Fruit fly (Drosophila melanogaster) whole organism, wandering third instar larva: ENCODE data around the gene Pldn.

Experiments
- Abd-B ChIP-seq: fragments of >200 bp; optimal IDR thresholded peaks from 2 replicates; lab custom pipeline; 2017; ENCODE audit warnings: missing biosample characterization, missing genetic modification characterization
- CG32264 ChIP-seq: fragments of 200-800 bp; sonication (Bioruptor generic); optimal IDR thresholded peaks from 2 replicates; lab custom pipeline; 2016; ENCODE audit warnings: missing biosample characterization, missing genetic modification characterization
- CG9705 ChIP-seq: fragments of 200-800 bp; sonication (Bioruptor generic); optimal IDR thresholded peaks from 2 replicates; lab custom pipeline; 2018; ENCODE audit warnings: missing biosample characterization, mild to moderate bottlenecking, missing genetic modification characterization
- CrebA ChIP-seq: fragments of 200-800 bp; sonication (Bioruptor generic); optimal IDR thresholded peaks from 2 replicates; lab custom pipeline; 2016; ENCODE audit warnings: missing biosample characterization, mild to moderate bottlenecking, missing genetic modification characterization, borderline replicate concordance
- Dfd ChIP-seq: fragments of >200 bp; optimal IDR thresholded peaks from 2 replicates; lab custom pipeline; 2017; ENCODE audit warnings: missing biosample characterization, missing genetic modification characterization
- Dif ChIP-seq: fragments of 200-275, 200-300 bp; sonication (Bioruptor generic); optimal IDR thresholded peaks from 2 replicates; lab custom pipeline; 2018; ENCODE audit warnings: missing biosample characterization, missing genetic modification characterization; ENCODE audit not compliant: partially characterized antibody
- GATAd ChIP-seq: sonication (Bioruptor generic); optimal IDR thresholded peaks from 2 replicates; lab custom pipeline; 2016; ENCODE audit warnings: missing biosample characterization, missing genetic modification characterization
- HLH106 ChIP-seq: fragments of 200-800 bp; optimal IDR thresholded peaks from 3 replicates; lab custom pipeline; 2019; ENCODE audit warnings: missing biosample characterization, mild to moderate bottlenecking, missing genetic modification characterization, moderate library complexity
- Hnf4 ChIP-seq: fragments of 200-800 bp; sonication (Bioruptor generic); optimal IDR thresholded peaks from 2 replicates; lab custom pipeline; 2016; ENCODE audit warnings: missing biosample characterization, mild to moderate bottlenecking, missing genetic modification characterization
- Hr78 ChIP-seq: fragments of >200 bp; optimal IDR thresholded peaks from 2 replicates; lab custom pipeline; 2017; ENCODE audit warnings: missing biosample characterization, missing genetic modification characterization
- Hr83 ChIP-seq: fragments of 200-300 bp; sonication (Bioruptor generic); optimal IDR thresholded peaks from 2 replicates; lab custom pipeline; 2016; ENCODE audit warnings: missing biosample characterization, mild to moderate bottlenecking, missing genetic modification characterization, moderate library complexity; ENCODE audit not compliant: poor library complexity, severe bottlenecking
- Jra ChIP-seq: sonication (Bioruptor generic); optimal IDR thresholded peaks from 2 replicates; lab custom pipeline; 2016; ENCODE audit warnings: missing biosample characterization, missing genetic modification characterization
- Myc ChIP-seq: fragments of >200 bp; optimal IDR thresholded peaks from 2 replicates; lab custom pipeline; 2017
- N ChIP-seq: fragments of >200 bp; optimal IDR thresholded peaks from 2 replicates; lab custom pipeline; 2018; ENCODE audit warnings: missing biosample characterization, missing external identifiers, missing genetic modification characterization
- OdsH ChIP-seq: fragments of 200-800 bp; sonication (Bioruptor generic); optimal IDR thresholded peaks from 2 replicates; lab custom pipeline; 2016; ENCODE audit warnings: missing biosample characterization, mild to moderate bottlenecking, missing genetic modification characterization
- Rel ChIP-seq, 2 experiments: fragments of 200-800 bp; sonication (Bioruptor generic) in 1 of 2; optimal IDR thresholded peaks; 2 replicates in 1 of 2; 3 replicates in 1 of 2; lab custom pipeline; 2016 to 2019; ENCODE audit warnings: mild to moderate bottlenecking in 2 of 2, missing biosample characterization in 2 of 2, missing genetic modification characterization in 2 of 2, moderate library complexity in 1 of 2
- Sp1 ChIP-seq: fragments of 200-800 bp; sonication (Bioruptor generic); optimal IDR thresholded peaks from 3 replicates; lab custom pipeline; 2019; ENCODE audit warnings: missing biosample characterization, mild to moderate bottlenecking, missing genetic modification characterization, moderate library complexity
- Vsx2 ChIP-seq: fragments of 200-300, 225-300 bp; sonication (Bioruptor generic); optimal IDR thresholded peaks from 2 replicates; lab custom pipeline; 2018; ENCODE audit warnings: missing biosample characterization, missing genetic modification characterization; ENCODE audit not compliant: partially characterized antibody
- br ChIP-seq: fragments of 200-800 bp; sonication (Bioruptor generic); optimal IDR thresholded peaks from 2 replicates; lab custom pipeline; 2016; ENCODE audit warnings: missing biosample characterization, missing genetic modification characterization
- brk ChIP-seq: fragments of 200-800 bp; sonication (Bioruptor generic); optimal IDR thresholded peaks from 2 replicates; lab custom pipeline; 2016; ENCODE audit warnings: missing biosample characterization, mild to moderate bottlenecking, missing genetic modification characterization
- dl ChIP-seq, 2 experiments: fragments of 175-275, 200-275 bp in 1 of 2; fragments of 200-275 bp in 1 of 2; sonication (Bioruptor generic); optimal IDR thresholded peaks; lab custom pipeline; 2018; ENCODE audit warnings: mild to moderate bottlenecking in 2 of 2, missing biosample characterization in 2 of 2, missing genetic modification characterization in 2 of 2, moderate library complexity in 2 of 2; ENCODE audit not compliant: partially characterized antibody in 2 of 2, insufficient read depth in 1 of 2
- dmrt93B ChIP-seq: fragments of 200-800 bp; sonication (Bioruptor generic); optimal IDR thresholded peaks from 2 replicates; lab custom pipeline; 2018; ENCODE audit warnings: missing biosample characterization, mild to moderate bottlenecking, missing genetic modification characterization
- dsf ChIP-seq: sonication (Bioruptor generic); optimal IDR thresholded peaks from 2 replicates; lab custom pipeline; 2016; ENCODE audit warnings: missing biosample characterization, missing genetic modification characterization, borderline replicate concordance
- ey ChIP-seq: fragments of 200-800 bp; sonication (Bioruptor generic); optimal IDR thresholded peaks from 2 replicates; lab custom pipeline; 2016; ENCODE audit warnings: missing biosample characterization, missing genetic modification characterization
- foxo ChIP-seq, 2 experiments: fragments of 200-800 bp; sonication (Bioruptor generic); optimal IDR thresholded peaks; 2 replicates in 1 of 2; 3 replicates in 1 of 2; lab custom pipeline; 2016 to 2017; ENCODE audit warnings: missing biosample characterization in 2 of 2, missing genetic modification characterization in 2 of 2
- fru ChIP-seq: fragments of 200-800 bp; sonication (Bioruptor generic); optimal IDR thresholded peaks from 3 replicates; lab custom pipeline; 2016; ENCODE audit warnings: missing biosample characterization, mild to moderate bottlenecking, missing genetic modification characterization
- h ChIP-seq: fragments of 200-800 bp; sonication (Bioruptor generic); optimal IDR thresholded peaks from 3 replicates; lab custom pipeline; 2016; ENCODE audit warnings: missing biosample characterization, mild to moderate bottlenecking, missing genetic modification characterization
- pan ChIP-seq: fragments of >200 bp; optimal IDR thresholded peaks from 2 replicates; lab custom pipeline; 2017
- psq ChIP-seq: fragments of 200-800 bp; sonication (Bioruptor generic); optimal IDR thresholded peaks from 3 replicates; lab custom pipeline; 2017; ENCODE audit warnings: missing biosample characterization, mild to moderate bottlenecking, missing genetic modification characterization, moderate library complexity
- rgr ChIP-seq: fragments of 200-800 bp; sonication (Bioruptor generic); optimal IDR thresholded peaks from 3 replicates; lab custom pipeline; 2016; ENCODE audit warnings: missing biosample characterization, mild to moderate bottlenecking, missing genetic modification characterization
- sage ChIP-seq: fragments of 200-800 bp; sonication (Bioruptor generic); optimal IDR thresholded peaks from 2 replicates; lab custom pipeline; 2016; ENCODE audit warnings: missing biosample characterization, mild to moderate bottlenecking, missing genetic modification characterization
- sv ChIP-seq: fragments of 200-800 bp; sonication (Bioruptor generic); optimal IDR thresholded peaks from 3 replicates; lab custom pipeline; 2016; ENCODE audit warnings: missing biosample characterization, missing genetic modification characterization
- woc ChIP-seq: sonication (Bioruptor generic); optimal IDR thresholded peaks from 2 replicates; lab custom pipeline; 2016; ENCODE audit warnings: missing biosample characterization, mild to moderate bottlenecking, missing genetic modification characterization

Gene Pldn

DNA sequence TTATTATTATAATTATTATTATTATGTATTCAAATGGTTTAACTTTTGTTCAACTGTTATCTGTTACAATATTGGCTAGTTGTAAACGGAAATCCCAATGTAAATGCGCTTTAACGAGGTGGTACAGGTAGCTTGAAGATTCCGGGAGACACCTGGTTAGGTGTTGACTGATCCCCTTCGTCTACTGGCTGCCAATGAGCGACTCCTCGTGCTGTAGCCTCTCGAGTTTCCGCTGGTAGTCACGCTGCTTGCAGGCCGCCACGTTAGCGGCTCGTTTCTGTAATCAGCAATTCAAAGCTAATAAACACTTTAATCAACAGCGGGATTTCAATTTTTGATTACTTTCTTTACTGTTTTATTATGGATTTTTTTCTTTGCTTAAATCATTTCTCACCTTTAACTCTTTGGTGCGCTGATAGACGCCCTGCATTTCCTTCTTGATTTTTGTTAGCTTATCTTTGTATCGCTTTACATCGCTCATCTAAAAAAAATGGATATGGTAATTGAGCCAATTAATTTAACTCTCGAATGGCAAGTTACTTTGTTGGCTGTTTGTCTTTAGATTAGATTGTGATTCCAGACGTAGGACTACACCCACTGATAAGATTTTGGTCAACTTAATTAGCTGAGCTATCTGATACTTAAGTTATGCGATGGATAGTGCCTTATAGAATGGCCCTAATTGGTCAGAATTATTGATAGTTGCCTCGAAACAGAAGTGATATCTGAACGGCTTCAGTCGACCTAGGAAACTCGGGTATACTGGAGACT, 1.2 kb downstream of the Pldn start:
- TF ChIP-seq Rel (GFP tag; optimal IDR thresholded peaks at IDR 0.05; lab: Kevin White, UChicago), result no peak
- peak; percentile 6 for TF ChIP-seq Rel (tag; optimal IDR thresholded peaks at IDR 0.05; lab: Kevin White, UChicago)
- TF ChIP-seq Hnf4, result no peak
- TF ChIP-seq brk (GFP tag; lab: Kevin White, UChicago), result no peak
- peak; percentile 81 for TF ChIP-seq Vsx2 (GFP tag; lab: Kevin White, UChicago)
- no peak for TF ChIP-seq dsf (GFP tag; lab: Kevin White, UChicago)
- peak; percentile 31 for TF ChIP-seq Sp1 (GFP tag; lab: Kevin White, UChicago)
- TF ChIP-seq, all 38 proteins: peak for 3

- TF ChIP-seq Dfd (GFP tag; lab: Kevin White, UChicago) (no peak), Jra (no peak), Abd-B (GFP tag; lab: Kevin White, UChicago) (no peak), dsf (GFP tag; lab: Kevin White, UChicago) (no peak), foxo (GFP tag; optimal IDR thresholded peaks at IDR 0.05; lab: Kevin White, UChicago) (no peak), Rel (GFP tag; optimal IDR thresholded peaks at IDR 0.05; lab: Kevin White, UChicago) (no peak), Rel (tag; optimal IDR thresholded peaks at IDR 0.05; lab: Kevin White, UChicago) (no peak), Sp1 (GFP tag; lab: Kevin White, UChicago) (no peak), Hr78 (GFP tag; lab: Kevin White, UChicago) (no peak), CrebA (no peak), N (no peak)
Measured at dm6 chr3L:11685876-11686275, 5.3 kb downstream of the Pldn start.

DNA sequence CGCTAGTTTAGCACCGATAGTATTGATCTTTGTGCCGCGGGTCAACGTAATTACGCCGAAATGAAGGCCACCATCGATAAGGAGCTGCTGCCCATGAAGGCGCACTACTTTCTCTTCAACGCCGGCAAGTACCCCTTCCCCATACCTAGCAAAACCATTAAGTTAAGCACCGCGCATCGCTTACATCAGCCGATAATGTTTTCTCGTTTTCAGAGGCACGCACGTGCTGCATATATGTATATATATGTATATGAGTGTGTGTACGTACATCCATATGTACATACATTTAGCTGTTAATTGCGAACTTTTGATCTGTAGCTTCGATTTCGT, 6.7 kb downstream of the Pldn start:
- TF ChIP-seq dl (GFP tag; optimal IDR thresholded peaks at IDR 0.05; lab: Kevin White, UChicago; ENCODE audit: insufficient read depth in 1 of 2, partially characterized antibody in 2 of 2) (no peak), dmrt93B (no peak), OdsH (GFP tag; lab: Kevin White, UChicago) (no peak)
- TF ChIP-seq, all 38 proteins: peak for 0

DNA sequence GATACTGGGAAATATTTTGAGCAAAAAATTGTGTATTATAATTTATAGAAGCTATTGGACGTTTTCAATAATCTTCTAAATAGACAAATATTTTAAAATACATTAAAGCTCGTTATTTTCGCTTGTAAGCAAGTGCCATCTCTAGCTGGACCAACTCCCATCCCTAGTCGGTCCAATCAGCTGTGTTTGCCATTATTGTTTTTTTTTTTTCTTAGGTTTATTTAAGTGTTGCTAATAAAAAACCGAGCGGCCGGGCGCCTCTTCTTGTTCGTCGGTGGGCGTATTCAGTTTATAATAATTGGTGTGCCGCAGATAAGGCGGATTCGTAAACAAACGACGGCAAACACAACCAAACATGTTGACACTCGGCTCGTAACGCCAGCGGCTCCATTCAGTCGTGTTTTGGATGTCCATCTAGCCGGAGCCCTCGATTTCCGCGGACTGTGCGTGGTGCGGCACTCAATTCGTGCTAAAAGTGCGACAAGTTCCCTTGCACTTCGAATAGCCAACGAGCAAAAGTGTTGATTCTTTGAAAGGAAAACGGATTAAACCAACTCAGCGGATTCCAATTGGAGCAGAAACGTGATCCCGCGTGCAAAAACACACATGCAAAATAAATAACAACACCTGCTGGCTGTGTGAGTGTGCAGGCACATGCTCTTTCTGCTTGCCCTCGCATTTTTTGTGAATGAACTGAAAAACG, 7.2 kb downstream of the Pldn start, which contains the start of gene Sugb:
Gene Sugb, plus strand, starts transcription at position 162 of the 703 bp plus-strand sequence.
- TF ChIP-seq psq (GFP tag; lab: Kevin White, UChicago) (peak; percentile 45), rgr (peak; percentile 76), GATAd (GFP tag; lab: Kevin White, UChicago) (peak; percentile 32), ey (peak; percentile 64), Hr83 (GFP tag; lab: Kevin White, UChicago) (peak; percentile 19), Hr78 (GFP tag; lab: Kevin White, UChicago) (no peak), Rel (GFP tag; optimal IDR thresholded peaks at IDR 0.05; lab: Kevin White, UChicago) (no peak), Rel (tag; optimal IDR thresholded peaks at IDR 0.05; lab: Kevin White, UChicago) (peak; percentile 62), Myc (lab: Kevin White, UChicago) (no peak), Dif (GFP tag; lab: Kevin White, UChicago) (no peak), dl (GFP tag; optimal IDR thresholded peaks at IDR 0.05; lab: Kevin White, UChicago; ENCODE audit: insufficient read depth in 1 of 2, partially characterized antibody in 2 of 2) (no peak), brk (GFP tag; lab: Kevin White, UChicago) (peak; percentile 70), OdsH (GFP tag; lab: Kevin White, UChicago) (peak; percentile 77), Sp1 (GFP tag; lab: Kevin White, UChicago) (peak; percentile 77), br (GFP tag; lab: Kevin White, UChicago) (peak; percentile 75), CrebA (no peak), CG32264 (peak; percentile 69), Jra (peak; percentile 62), CG9705 (GFP tag; lab: Kevin White, UChicago) (peak; percentile 3), HLH106 (tag; lab: Kevin White, UChicago) (peak; percentile 56), fru (GFP tag; lab: Kevin White, UChicago) (peak; percentile 71), dsf (GFP tag; lab: Kevin White, UChicago) (peak; percentile 40), pan (lab: Kevin White, UChicago) (no peak), sv (GFP tag; lab: Kevin White, UChicago) (peak; percentile 74), Dfd (GFP tag; lab: Kevin White, UChicago) (no peak), sage (GFP tag; lab: Kevin White, UChicago) (peak; percentile 76), N (no peak), foxo (GFP tag; optimal IDR thresholded peaks at IDR 0.05; lab: Kevin White, UChicago) (peak; percentile 69 to 81), woc (GFP tag; lab: Kevin White, UChicago) (peak; percentile 67), h (GFP tag; lab: Kevin White, UChicago) (peak; percentile 79), dmrt93B (no peak)
